Worm (Caenorhabditis elegans): ENCODE results near the gene ceh-7.

The ceh-7 gene

DNA sequence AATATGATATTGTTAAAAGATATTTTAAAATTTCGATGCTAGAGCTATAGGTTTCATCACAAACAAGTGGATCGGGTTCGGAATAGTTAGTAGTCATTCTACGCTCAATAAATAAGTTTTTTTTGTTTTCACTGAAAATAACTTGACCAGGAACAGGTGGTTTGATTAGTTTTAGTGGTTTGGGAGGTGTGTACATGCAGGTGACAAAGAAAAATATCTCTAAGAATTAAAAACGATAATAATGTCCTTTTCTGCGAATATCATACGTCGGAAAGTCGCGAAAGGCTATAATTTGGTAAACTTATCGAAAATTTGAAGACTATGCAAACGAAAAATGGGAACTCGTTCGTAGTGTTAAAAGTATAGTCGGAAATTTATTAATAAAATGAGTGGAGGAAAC is 6.7 kb upstream of the ceh-7 start, which contains the start of gene srg-15:
srg-15 (minus strand) TSS at position 101 of the 400 bp plus-strand sequence.
- TF ChIP-seq pqm-1 (tag; optimal IDR thresholded peaks at IDR 0.05) (no peak), nhr-77 (tag; optimal IDR thresholded peaks at IDR 0.05) (no peak), ama-1 (optimal IDR thresholded peaks at IDR 0.05) (no peak), elt-3 (tag; optimal IDR thresholded peaks at IDR 0.05) (no peak), sea-2 (GFP tag; optimal IDR thresholded peaks at IDR 0.05) (no peak), mdl-1 (tag; optimal IDR thresholded peaks at IDR 0.05) (no peak), eor-1 (tag; optimal IDR thresholded peaks at IDR 0.05) (no peak), ceh-16 (tag; optimal IDR thresholded peaks at IDR 0.05) (no peak), pha-4 (tag; optimal IDR thresholded peaks at IDR 0.05) (no peak), nhr-76 (tag; optimal IDR thresholded peaks at IDR 0.05) (no peak)

DNA sequence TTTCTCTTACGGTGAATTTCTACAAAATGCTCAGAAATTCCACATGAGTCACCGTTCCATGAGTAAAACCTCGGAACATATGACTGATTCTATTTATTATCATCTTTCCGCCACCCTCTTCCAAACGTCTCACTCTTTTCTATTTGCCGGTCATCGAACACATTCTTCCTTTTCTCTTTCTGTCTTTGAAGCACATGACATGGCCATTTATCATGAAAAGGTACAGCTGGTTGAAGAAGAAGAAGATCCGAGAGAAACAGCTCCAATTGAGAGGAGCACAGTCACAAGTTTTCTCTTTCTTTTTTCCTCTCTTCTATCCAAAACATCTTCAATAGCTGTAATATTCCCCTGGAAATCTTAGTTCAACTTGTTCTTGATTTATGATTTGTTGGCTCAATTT is 3.4 kb upstream of the ceh-7 start, which contains the start of gene cup-16:
cup-16 (plus strand) TSS at position 132 of the 400 bp plus-strand sequence.
- TF ChIP-seq nhr-25 (tag; optimal IDR thresholded peaks at IDR 0.05) (no peak), pqm-1 (tag; optimal IDR thresholded peaks at IDR 0.05) (no peak), ztf-4 (tag; optimal IDR thresholded peaks at IDR 0.05) (no peak), elt-2 (tag; optimal IDR thresholded peaks at IDR 0.05) (peak; percentile 19), elt-1 (tag; optimal IDR thresholded peaks at IDR 0.05) (no peak), nfya-1 (tag; optimal IDR thresholded peaks at IDR 0.05; ENCODE audit: insufficient read depth) (peak; percentile 18), egl-27 (tag; optimal IDR thresholded peaks at IDR 0.05) (no peak), lin-15B (tag; optimal IDR thresholded peaks at IDR 0.05) (no peak), nhr-43 (tag; optimal IDR thresholded peaks at IDR 0.05; ENCODE audit: poor library complexity, severe bottlenecking) (peak; percentile 19), nhr-11 (tag; optimal IDR thresholded peaks at IDR 0.05) (peak; percentile 25), lin-39 (tag; optimal IDR thresholded peaks at IDR 0.05) (no peak)

DNA sequence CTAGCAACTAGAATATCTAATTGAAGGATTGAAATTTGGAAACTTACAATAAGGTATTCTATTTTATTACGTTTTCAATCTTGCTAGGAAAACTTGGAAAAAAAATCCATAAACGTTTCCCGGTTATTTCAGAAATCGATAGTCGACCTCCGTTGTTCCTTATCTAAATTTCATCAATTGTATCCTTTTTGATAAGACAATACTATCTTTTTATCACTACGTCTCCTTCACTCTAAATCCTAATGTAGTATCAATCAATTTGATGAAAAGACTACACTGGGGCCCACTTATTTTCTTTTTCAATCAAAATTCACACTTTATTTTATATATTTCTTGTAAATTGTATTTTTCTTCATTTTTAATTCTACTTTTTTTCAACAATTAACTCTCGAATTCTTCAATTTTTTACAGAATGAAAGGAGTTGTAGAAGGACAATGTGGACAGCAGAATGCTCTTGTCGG is 815 bp upstream of the ceh-7 start, which contains the start of gene prx-5:
prx-5 (plus strand) TSS at position 412 of the 462 bp plus-strand sequence.
- TF ChIP-seq R02D3.7 (tag; optimal IDR thresholded peaks at IDR 0.05) (no peak), unc-39 (tag; optimal IDR thresholded peaks at IDR 0.05) (no peak), nhr-11 (tag; optimal IDR thresholded peaks at IDR 0.05) (no peak), jun-1 (tag; optimal IDR thresholded peaks at IDR 0.05) (no peak), hmg-11 (tag; optimal IDR thresholded peaks at IDR 0.05) (no peak), nhr-237 (tag; optimal IDR thresholded peaks at IDR 0.05) (no peak), lsy-12 (tag; optimal IDR thresholded peaks at IDR 0.05) (no peak), mdl-1 (tag; optimal IDR thresholded peaks at IDR 0.05) (no peak), ceh-28 (tag; optimal IDR thresholded peaks at IDR 0.05) (peak; percentile 43), pqm-1 (tag; optimal IDR thresholded peaks at IDR 0.05) (peak; percentile 50), lin-15B (tag; optimal IDR thresholded peaks at IDR 0.05) (no peak), elt-2 (tag; optimal IDR thresholded peaks at IDR 0.05) (peak; percentile 67), tbx-2 (tag; optimal IDR thresholded peaks at IDR 0.05) (no peak), nhr-28 (tag; optimal IDR thresholded peaks at IDR 0.05) (no peak), lin-39 (tag; optimal IDR thresholded peaks at IDR 0.05) (no peak), aly-2 (tag; optimal IDR thresholded peaks at IDR 0.05) (no peak)

DNA sequence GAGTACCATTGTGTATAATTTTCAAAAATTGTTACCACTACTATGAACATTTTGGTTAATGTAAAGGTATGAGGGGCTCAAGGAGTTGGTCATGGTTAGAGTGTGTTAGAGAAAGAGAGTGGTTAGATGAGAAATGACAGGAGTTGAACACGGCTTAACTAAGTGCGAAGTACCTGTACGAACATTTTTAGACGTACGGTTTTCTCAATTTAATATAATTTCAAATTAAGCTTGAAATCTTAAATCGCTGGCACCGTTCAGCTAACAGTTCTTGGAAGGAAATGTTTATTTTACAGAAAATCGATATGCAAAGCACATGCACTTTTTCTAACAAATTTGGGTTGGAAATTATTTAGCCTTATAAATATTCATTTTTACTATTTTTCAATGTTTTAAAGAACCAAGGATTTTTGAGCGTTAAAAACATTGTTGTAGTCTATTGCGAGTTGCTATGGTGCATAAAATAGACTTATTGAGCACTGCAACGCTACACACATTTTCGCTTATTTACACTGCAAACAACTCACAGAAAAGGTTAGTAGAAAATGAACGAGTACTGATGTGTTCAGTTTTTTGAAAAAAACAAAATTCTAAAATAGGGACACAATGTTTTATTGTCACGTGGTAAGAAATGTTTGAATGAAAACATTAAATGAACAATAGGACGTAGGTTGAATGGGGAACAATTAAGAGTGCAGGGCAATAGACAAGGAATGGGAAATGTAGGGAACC is 1.8 kb downstream of the ceh-7 start, which contains the start of gene sphk-1:
sphk-1 (minus strand) TSS at position 51 of the 732 bp plus-strand sequence.
- TF ChIP-seq nhr-11 (tag; optimal IDR thresholded peaks at IDR 0.05) (no peak), pha-4 (tag; optimal IDR thresholded peaks at IDR 0.05) (peak; percentile 54)

DNA sequence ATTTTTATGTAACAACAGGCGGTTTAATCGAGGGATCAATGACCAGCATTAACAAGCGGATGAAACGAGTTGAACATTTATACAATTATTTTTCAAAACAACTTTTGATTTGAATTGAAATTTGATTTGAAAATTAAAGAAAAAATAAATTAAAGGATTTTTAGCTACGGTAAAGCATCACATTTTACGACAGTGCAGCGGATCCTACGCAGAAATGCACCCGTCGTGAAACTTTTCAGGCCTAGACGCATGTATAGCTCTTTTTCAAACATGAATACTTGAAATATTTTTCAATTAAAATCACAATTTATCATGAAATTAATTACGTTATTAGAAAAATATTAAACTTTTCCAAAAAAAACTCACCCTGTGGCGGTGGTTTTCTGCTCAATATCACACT is 2.6 kb downstream of the ceh-7 start:
- no peak for TF ChIP-seq lin-39 (tag; optimal IDR thresholded peaks at IDR 0.05)
- TF ChIP-seq pha-4 (tag; optimal IDR thresholded peaks at IDR 0.05) = peak; percentile 14

DNA sequence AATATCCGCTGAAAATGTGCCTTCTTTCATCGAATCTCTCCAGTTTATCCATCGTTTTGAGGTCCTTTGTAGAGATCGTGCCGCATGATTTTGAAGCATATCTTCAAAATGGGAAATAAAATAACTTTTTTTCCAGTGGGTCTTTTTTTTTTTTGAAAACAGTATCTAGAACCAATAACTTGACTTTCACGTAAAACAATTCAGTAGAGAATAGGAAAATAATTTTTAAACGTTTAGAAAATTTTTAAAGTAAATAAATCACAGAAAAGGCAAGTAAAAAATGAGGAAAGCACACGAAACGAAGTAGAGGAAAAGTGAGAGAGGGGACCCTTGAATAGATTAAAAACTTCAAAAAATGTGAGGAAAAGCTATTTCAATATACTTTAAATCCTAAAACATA is 4.8 kb downstream of the ceh-7 start, which contains the start of gene chdh-1:
chdh-1 (minus strand) TSS at position 101 of the 400 bp plus-strand sequence.
- TF ChIP-seq jun-1 (tag; optimal IDR thresholded peaks at IDR 0.05) (no peak), ZK546.5 (tag; optimal IDR thresholded peaks at IDR 0.05) (no peak), sea-2 (GFP tag; optimal IDR thresholded peaks at IDR 0.05) (no peak)

Data from whole organism, L3 larva.